Fruit fly (Drosophila melanogaster) whole organism, pupa: ENCODE measurements around the gene CG1092.

Experiments
- CG10348 ChIP-seq: fragments of 200-800 bp; sonication (Bioruptor generic); IDR thresholded peaks from 2 replicates; pipeline ENCODE4 v1.3.6; 2022; ENCODE audit warnings: missing biosample characterization, missing genetic modification characterization
- CG12605 ChIP-seq: fragments of 200-800 bp; sonication (Bioruptor generic); IDR thresholded peaks from 2 replicates; pipeline ENCODE4 v1.3.6; 2022; ENCODE audit warnings: missing biosample characterization, missing genetic modification characterization
- CG13204 ChIP-seq: fragments of 200-800 bp; sonication (Bioruptor generic); optimal IDR thresholded peaks from 2 replicates; lab custom pipeline; 2018; ENCODE audit warnings: missing biosample characterization, mild to moderate bottlenecking, missing genetic modification characterization, moderate library complexity
- CG14655 ChIP-seq: fragments of 200-800 bp; sonication (Bioruptor generic); optimal IDR thresholded peaks from 3 replicates; lab custom pipeline; 2017; ENCODE audit warnings: mild to moderate bottlenecking, missing biosample characterization, missing genetic modification reagents, missing genetic modification characterization
- CG15710 ChIP-seq: fragments of 200-800 bp; sonication (Bioruptor generic); optimal IDR thresholded peaks from 2 replicates; lab custom pipeline; 2018; ENCODE audit warnings: missing biosample characterization, mild to moderate bottlenecking, missing genetic modification characterization, moderate library complexity
- CG17806 ChIP-seq: fragments of 200-800 bp; sonication (Bioruptor generic); optimal IDR thresholded peaks from 2 replicates; lab custom pipeline; 2018; ENCODE audit warnings: missing biosample characterization, mild to moderate bottlenecking, missing genetic modification characterization, moderate library complexity
- CG32121 ChIP-seq: fragments of 200-800 bp; sonication (Bioruptor generic); IDR thresholded peaks from 2 replicates; pipeline ENCODE4 v1.3.6; 2022; ENCODE audit warnings: missing biosample characterization, missing genetic modification characterization
- CG34367 ChIP-seq: fragments of 200-800 bp; sonication (Bioruptor generic); optimal IDR thresholded peaks from 2 replicates; lab custom pipeline; 2018; ENCODE audit warnings: missing biosample characterization, mild to moderate bottlenecking, missing genetic modification characterization
- CG4496 ChIP-seq: fragments of 200-800 bp; sonication (Bioruptor generic); IDR thresholded peaks from 3 replicates; pipeline ENCODE4 v1.3.6; 2022; ENCODE audit warnings: missing biosample characterization, missing genetic modification characterization
- CG8159 ChIP-seq: fragments of 200-800 bp; sonication (Bioruptor generic); optimal IDR thresholded peaks from 3 replicates; lab custom pipeline; 2018; ENCODE audit warnings: missing biosample characterization, mild to moderate bottlenecking, missing genetic modification characterization, moderate library complexity
- CG8301 ChIP-seq: fragments of 200-800 bp; sonication (Bioruptor generic); optimal IDR thresholded peaks from 2 replicates; lab custom pipeline; 2018; ENCODE audit warnings: missing biosample characterization, mild to moderate bottlenecking, missing genetic modification characterization
- CG9948 ChIP-seq: fragments of 200-800 bp; sonication (Bioruptor generic); optimal IDR thresholded peaks from 2 replicates; lab custom pipeline; 2018; ENCODE audit warnings: missing biosample characterization, mild to moderate bottlenecking, missing genetic modification characterization, moderate library complexity
- D1 ChIP-seq: fragments of 200-800 bp; sonication (Bioruptor generic); optimal IDR thresholded peaks from 2 replicates; lab custom pipeline; 2018; ENCODE audit warnings: missing biosample characterization, mild to moderate bottlenecking, missing genetic modification characterization, moderate library complexity
- EcR ChIP-seq: fragments of 200-800 bp; sonication (Bioruptor generic); optimal IDR thresholded peaks from 3 replicates; lab custom pipeline; 2019; ENCODE audit warnings: missing biosample characterization, missing genetic modification characterization, mild to moderate bottlenecking, moderate library complexity, missing genetic modification reagents
- Ets98B ChIP-seq: fragments of 200-800 bp; sonication (Bioruptor generic); IDR thresholded peaks from 2 replicates; pipeline ENCODE4 v1.3.6; 2022; ENCODE audit warnings: missing biosample characterization, missing genetic modification characterization
- Pif1A ChIP-seq: fragments of 200-800 bp; sonication (Bioruptor generic); optimal IDR thresholded peaks from 3 replicates; lab custom pipeline; 2016; ENCODE audit warnings: missing biosample characterization, missing genetic modification characterization
- Pif1B ChIP-seq: fragments of 200-800 bp; sonication (Bioruptor generic); optimal IDR thresholded peaks from 3 replicates; lab custom pipeline; 2016; ENCODE audit warnings: missing biosample characterization, missing genetic modification characterization
- Snoo ChIP-seq: fragments of 200-800 bp; sonication (Bioruptor generic); optimal IDR thresholded peaks from 3 replicates; lab custom pipeline; 2017; ENCODE audit warnings: missing biosample characterization, mild to moderate bottlenecking, missing genetic modification characterization, inconsistent platforms
- fd96Ca ChIP-seq: fragments of 200-800 bp; sonication (Bioruptor generic); IDR thresholded peaks from 3 replicates; pipeline ENCODE4 v1.3.6; 2022; ENCODE audit warnings: missing biosample characterization, missing genetic modification characterization
- gl ChIP-seq: fragments of 200-800 bp; sonication (Bioruptor generic); optimal IDR thresholded peaks from 2 replicates; lab custom pipeline; 2018; ENCODE audit warnings: missing biosample characterization, mild to moderate bottlenecking, missing genetic modification characterization
- rn ChIP-seq: fragments of 200-800 bp; sonication (Bioruptor generic); IDR thresholded peaks from 2 replicates; pipeline ENCODE4 v1.3.6; 2022; ENCODE audit warnings: missing biosample characterization, missing genetic modification characterization

The CG1092 gene

dm6 chr3R:4308708-4309107, 42.1 kb downstream of the CG1092 start:
- TF ChIP-seq CG14655 (GFP tag; lab: Kevin White, UChicago) (no peak), CG15710 (tag; lab: Kevin White, UChicago) (no peak), CG8301 (no peak), fd96Ca (GFP tag; lab: Robert Waterston, UW) (no peak), CG17806 (tag; lab: Kevin White, UChicago) (no peak), CG10348 (no peak), rn (GFP tag; lab: Robert Waterston, UW) (no peak), CG4496 (GFP tag; lab: Robert Waterston, UW) (no peak), Pif1B (no peak), gl (tag; lab: Kevin White, UChicago) (no peak), CG13204 (GFP tag; lab: Kevin White, UChicago) (no peak), Ets98B (GFP tag; lab: Robert Waterston, UW) (no peak)

- no peak for TF ChIP-seq CG17806 (tag; lab: Kevin White, UChicago)
- TF ChIP-seq CG8159 (tag; lab: Kevin White, UChicago), result no peak
- no peak for TF ChIP-seq CG10348
- no peak for TF ChIP-seq CG14655 (GFP tag; lab: Kevin White, UChicago)
- TF ChIP-seq rn (GFP tag; lab: Robert Waterston, UW), result no peak
- TF ChIP-seq Snoo, result no peak
- no peak for TF ChIP-seq Pif1B
- peak; percentile 32 for TF ChIP-seq EcR (GFP tag; lab: Kevin White, UChicago)
Observed at dm6 chr3R:4310683-4311066, 44.1 kb downstream of the CG1092 start, which contains the start of gene Vps24. Gene Vps24, minus strand, starts transcription at chr3R:4310947.

DNA sequence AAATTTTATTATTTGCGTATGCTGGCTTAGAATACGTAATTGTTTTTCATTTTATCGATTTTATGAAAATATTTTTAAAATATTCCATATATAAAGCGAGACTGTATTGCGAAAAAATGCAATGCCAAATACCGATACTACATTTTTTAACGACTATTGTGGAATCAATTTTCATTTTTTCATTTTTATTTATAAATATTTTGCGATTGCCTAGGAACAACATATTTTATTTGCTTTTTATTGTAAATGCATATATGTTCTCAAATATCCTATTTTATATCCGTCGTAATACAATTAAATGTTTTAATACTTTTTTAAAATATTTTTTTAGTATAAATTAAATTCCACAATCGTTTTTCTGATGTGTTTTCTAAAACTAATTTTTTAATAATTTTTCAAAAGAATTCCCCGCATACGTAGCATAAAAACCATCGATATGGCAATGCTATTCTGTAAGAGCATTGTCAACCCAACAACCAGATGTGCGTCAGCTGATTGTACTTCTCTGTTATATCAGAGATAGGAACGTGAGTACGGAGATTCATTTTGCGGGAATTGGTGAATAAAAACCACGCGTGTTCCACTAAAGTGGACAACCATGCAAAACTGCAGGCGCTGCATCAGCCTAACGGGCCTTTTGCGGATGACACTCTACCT, 44.6 kb downstream of the CG1092 start, which contains the start of gene Suv3:
TSS of gene Suv3 (plus strand) at position 489 of the 657 bp plus-strand sequence.
- TF ChIP-seq Pif1A (GFP tag; lab: Kevin White, UChicago) (no peak), Ets98B (GFP tag; lab: Robert Waterston, UW) (no peak), CG32121 (GFP tag; lab: Robert Waterston, UW) (no peak), D1 (tag; lab: Kevin White, UChicago) (peak; percentile 29), rn (GFP tag; lab: Robert Waterston, UW) (no peak), CG9948 (tag; lab: Kevin White, UChicago) (peak; percentile 46), CG12605 (GFP tag; lab: Robert Waterston, UW) (0 out of 2 replicates have a peak, but pooled peaks have one; percentile 20), CG8159 (tag; lab: Kevin White, UChicago) (peak; percentile 49), CG4496 (GFP tag; lab: Robert Waterston, UW) (no peak), Snoo (no peak), CG34367 (tag; lab: Kevin White, UChicago) (no peak), CG15710 (tag; lab: Kevin White, UChicago) (peak; percentile 41), CG14655 (GFP tag; lab: Kevin White, UChicago) (no peak), CG17806 (tag; lab: Kevin White, UChicago) (peak; percentile 19), EcR (GFP tag; lab: Kevin White, UChicago) (no peak), CG10348 (no peak), Pif1B (no peak)
- TF ChIP-seq, all 21 proteins: peak for 6
